Worm (Caenorhabditis elegans) whole organism, L4/young adult: Measurements from ENCODE around the gene Y40A1A.2.

Experiments used
- W03F9.2 ChIP-seq: fragments of 150-350 bp; optimal IDR thresholded peaks from 2 replicates; lab custom pipeline; 2014; ENCODE audit warnings: missing biosample characterization, missing genetic modification characterization
- dao-5 ChIP-seq: sonication (generic microtip); optimal IDR thresholded peaks from 2 replicates; lab custom pipeline; 2016; ENCODE audit warnings: missing genotype, missing genetic modification characterization, moderate library complexity, missing compliant biosample characterization
- him-1 ChIP-seq: sonication (generic microtip); optimal IDR thresholded peaks from 2 replicates; lab custom pipeline; 2016; ENCODE audit warnings: missing genotype, missing genetic modification reagents, missing genetic modification characterization, missing compliant biosample characterization

- TF ChIP-seq him-1 (tag; lab: Kevin White, UChicago) (no peak), dao-5 (tag; lab: Kevin White, UChicago) (no peak), W03F9.2 (tag; lab: Kevin White, UChicago) (no peak)
Observed at ce11 chrX:2040877-2041276, 50.3 kb downstream of the Y40A1A.2 start.
